Fruit fly (Drosophila melanogaster): ENCODE results near the gene CG11672.

dm6 chr3R:8306927-8307261, 16.5 kb upstream of the CG11672 start:
- TF ChIP-seq h (GFP tag; optimal IDR thresholded peaks at IDR 0.05) (no peak), OdsH (GFP tag; optimal IDR thresholded peaks at IDR 0.05) (no peak), sage (GFP tag; optimal IDR thresholded peaks at IDR 0.05) (no peak), jim (GFP tag; optimal IDR thresholded peaks at IDR 0.05) (no peak), CrebA (GFP tag; optimal IDR thresholded peaks at IDR 0.05; ENCODE audit: borderline replicate concordance) (no peak), CG9705 (GFP tag; optimal IDR thresholded peaks at IDR 0.05) (no peak), Abd-B (GFP tag; optimal IDR thresholded peaks at IDR 0.05) (no peak), dsf (GFP tag; optimal IDR thresholded peaks at IDR 0.05; ENCODE audit: borderline replicate concordance) (no peak), usp (GFP tag; optimal IDR thresholded peaks at IDR 0.05) (no peak), brk (GFP tag; optimal IDR thresholded peaks at IDR 0.05) (no peak), Myc (optimal IDR thresholded peaks at IDR 0.05) (no peak)

Data from whole organism, wandering third instar larva.